Fruit fly (Drosophila melanogaster): ENCODE data around the gene CG15169.
A peak's percentile ranks its signal among the peaks of the same experiment; 100 is the strongest.

Gene CG15169

dm6 chr2L:18968370-18969105 is 22.3 kb upstream of the CG15169 start, which contains the start of the genes Nak and Tango6 (continued):
- TF ChIP-seq CG43689 (GFP tag; IDR thresholded peaks at IDR 0.05) (no peak), unpg (GFP tag; optimal IDR thresholded peaks at IDR 0.05) (peak; percentile 11), Chrac-16 (GFP tag; optimal IDR thresholded peaks at IDR 0.05) (peak; percentile 14), hbn (GFP tag; IDR thresholded peaks at IDR 0.05; ENCODE audit: partially characterized antibody) (peak; percentile 90), CG17912 (GFP tag; optimal IDR thresholded peaks at IDR 0.05) (no peak), rib (GFP tag; IDR thresholded peaks at IDR 0.05) (peak; percentile 82), CG11247 (GFP tag; IDR thresholded peaks at IDR 0.05) (no peak), Tbp (GFP tag; optimal IDR thresholded peaks at IDR 0.05) (no peak), CG11695 (GFP tag; IDR thresholded peaks at IDR 0.05) (no peak), dpn (GFP tag; optimal IDR thresholded peaks at IDR 0.05) (peak; percentile 10 to 34), her (GFP tag; optimal IDR thresholded peaks at IDR 0.05) (no peak), CG4730 (GFP tag; IDR thresholded peaks at IDR 0.05) (no peak), ase (GFP tag; IDR thresholded peaks at IDR 0.05) (no peak), CG17359 (tag; optimal IDR thresholded peaks at IDR 0.05) (no peak), stc (GFP tag; IDR thresholded peaks at IDR 0.05) (no peak), Scr (GFP tag; IDR thresholded peaks at IDR 0.05; ENCODE audit: partially characterized antibody) (peak; percentile 98), Elba2 (GFP tag; optimal IDR thresholded peaks at IDR 0.05) (no peak), Gsc (GFP tag; IDR thresholded peaks at IDR 0.05) (no peak), ssp (GFP tag; IDR thresholded peaks at IDR 0.05) (no peak), wek (GFP tag; optimal IDR thresholded peaks at IDR 0.05) (no peak), esg (GFP tag; conservative IDR thresholded peaks at IDR 0.05) (no peak), CkIIα-i1 (GFP tag; IDR thresholded peaks at IDR 0.05) (no peak), MBD-R2 (GFP tag; IDR thresholded peaks at IDR 0.05) (peak; percentile 48; the same call in 1 of the 2 replicates), B-H1 (GFP tag; IDR thresholded peaks at IDR 0.05) (no peak), CG4328 (GFP tag; optimal IDR thresholded peaks at IDR 0.05) (no peak), C15 (GFP tag; IDR thresholded peaks at IDR 0.05) (no peak), MTF-1 (GFP tag; optimal IDR thresholded peaks at IDR 0.05; ENCODE audit: borderline replicate concordance) (no peak), HLH4C (GFP tag; IDR thresholded peaks at IDR 0.05; ENCODE audit: partially characterized antibody) (peak; percentile 91), cg (GFP tag; optimal IDR thresholded peaks at IDR 0.05) (peak; percentile 87), odd (GFP tag; optimal IDR thresholded peaks at IDR 0.05) (no peak), Neu2 (GFP tag; optimal IDR thresholded peaks at IDR 0.05; ENCODE audit: borderline replicate concordance) (no peak), crp (GFP tag; optimal IDR thresholded peaks at IDR 0.05) (peak in 1 of 2 experiments; percentile 69), CG12071 (GFP tag; optimal IDR thresholded peaks at IDR 0.05) (no peak), sisA (GFP tag; IDR thresholded peaks at IDR 0.05) (no peak), trem (tag; optimal IDR thresholded peaks at IDR 0.05) (peak; percentile 85), Hr3 (GFP tag; optimal IDR thresholded peaks at IDR 0.05) (peak; percentile 41), gsb-n (tag; optimal IDR thresholded peaks at IDR 0.05) (peak; percentile 95), CG7928 (GFP tag; optimal IDR thresholded peaks at IDR 0.05) (no peak), hth (optimal IDR thresholded peaks at IDR 0.05) (no peak), CG9437 (GFP tag; optimal IDR thresholded peaks at IDR 0.05) (no peak), gce (GFP tag; IDR thresholded peaks at IDR 0.05) (no peak), caup (GFP tag; optimal IDR thresholded peaks at IDR 0.05; ENCODE audit: severe bottlenecking) (no peak), nau (GFP tag; optimal IDR thresholded peaks at IDR 0.05) (peak; percentile 37), CG6813 (GFP tag; optimal IDR thresholded peaks at IDR 0.05) (no peak), pfk (GFP tag; optimal IDR thresholded peaks at IDR 0.05) (no peak), sug (tag; optimal IDR thresholded peaks at IDR 0.05) (peak; percentile 46), kni (GFP tag; optimal IDR thresholded peaks at IDR 0.05) (no peak), CG10366 (GFP tag; IDR thresholded peaks at IDR 0.05) (no peak), E2f1 (GFP tag; IDR thresholded peaks at IDR 0.05) (no peak), ranshi (GFP tag; IDR thresholded peaks at IDR 0.05) (no peak)

Measured in whole organism, embryonic.